Worm (Caenorhabditis elegans): Measurements from ENCODE around the gene W09D6.5.

W09D6.5 gene

ce11 chrIII:11083993-11084392, 4.3 kb upstream of the W09D6.5 start (continued):
- TF ChIP-seq ztf-11 (tag; optimal IDR thresholded peaks at IDR 0.05): no peak
- TF ChIP-seq ceh-20 (GFP tag; IDR thresholded peaks at IDR 0.05): no peak
- no peak for TF ChIP-seq aly-2 (tag; optimal IDR thresholded peaks at IDR 0.05)
- TF ChIP-seq zfp-2 (tag; optimal IDR thresholded peaks at IDR 0.05): no peak
- TF ChIP-seq mxl-2 (GFP tag; conservative IDR thresholded peaks at IDR 0.05): no peak
- TF ChIP-seq arid-1 (GFP tag; conservative IDR thresholded peaks at IDR 0.05): no peak
- TF ChIP-seq lim-7 (GFP tag; IDR thresholded peaks at IDR 0.05): no peak
- no peak for TF ChIP-seq zag-1 (tag; optimal IDR thresholded peaks at IDR 0.05)
- TF ChIP-seq mep-1 (tag; optimal IDR thresholded peaks at IDR 0.05): no peak
- no peak for TF ChIP-seq F37D6.2 (tag; optimal IDR thresholded peaks at IDR 0.05)
- TF ChIP-seq Y48G9A.11 (GFP tag; IDR thresholded peaks at IDR 0.05): no peak
- TF ChIP-seq lir-3 (tag; optimal IDR thresholded peaks at IDR 0.05): no peak
- peak; percentile 64 for TF ChIP-seq aha-1 (tag)

- no peak for TF ChIP-seq F44E2.7 (GFP tag; IDR thresholded peaks at IDR 0.05)
- no peak for TF ChIP-seq nhr-237 (tag; optimal IDR thresholded peaks at IDR 0.05)
- TF ChIP-seq zip-2 (tag; optimal IDR thresholded peaks at IDR 0.05): no peak
- peak; percentile 67 for TF ChIP-seq nhr-28 (tag; optimal IDR thresholded peaks at IDR 0.05)
- TF ChIP-seq lin-29 (GFP tag; IDR thresholded peaks at IDR 0.05): no peak
- peak; percentile 75 for TF ChIP-seq hlh-11 (tag; optimal IDR thresholded peaks at IDR 0.05)
- TF ChIP-seq F37D6.2 (tag; optimal IDR thresholded peaks at IDR 0.05): no peak
- no peak for TF ChIP-seq lin-15B (tag; optimal IDR thresholded peaks at IDR 0.05)
- peak; percentile 80 for TF ChIP-seq pqm-1 (tag; optimal IDR thresholded peaks at IDR 0.05)
- no peak for TF ChIP-seq zag-1 (tag; optimal IDR thresholded peaks at IDR 0.05)
- TF ChIP-seq lin-38 (GFP tag; IDR thresholded peaks at IDR 0.05): 0 out of 2 replicates have a peak, but pooled peaks have one; percentile 11
- TF ChIP-seq Y5F2A.4 (GFP tag; optimal IDR thresholded peaks at IDR 0.05): no peak
- TF ChIP-seq daf-12 (tag; optimal IDR thresholded peaks at IDR 0.05): no peak
- TF ChIP-seq lin-13 (GFP tag; optimal IDR thresholded peaks at IDR 0.05): no peak
- TF ChIP-seq nhr-48 (tag; optimal IDR thresholded peaks at IDR 0.05): no peak
- no peak for TF ChIP-seq fkh-10 (GFP tag; optimal IDR thresholded peaks at IDR 0.05)
- TF ChIP-seq zfp-2 (tag; optimal IDR thresholded peaks at IDR 0.05): no peak
- no peak for TF ChIP-seq lin-39 (tag; optimal IDR thresholded peaks at IDR 0.05)
- no peak for TF ChIP-seq ama-1 (optimal IDR thresholded peaks at IDR 0.05)
- TF ChIP-seq gei-8 (GFP tag; optimal IDR thresholded peaks at IDR 0.05): no peak
- no peak for TF ChIP-seq ztf-7 (tag; optimal IDR thresholded peaks at IDR 0.05)
- TF ChIP-seq ctbp-1 (GFP tag; IDR thresholded peaks at IDR 0.05): no peak
- TF ChIP-seq madf-9 (GFP tag; conservative IDR thresholded peaks at IDR 0.05): no peak
- TF ChIP-seq dmd-9 (GFP tag; IDR thresholded peaks at IDR 0.05): no peak
- no peak for TF ChIP-seq ztf-11 (tag; optimal IDR thresholded peaks at IDR 0.05)
- no peak for TF ChIP-seq ZK337.2 (GFP tag; IDR thresholded peaks at IDR 0.05)
- TF ChIP-seq aha-1 (tag): no peak
- TF ChIP-seq ceh-82 (tag; optimal IDR thresholded peaks at IDR 0.05): no peak
- TF ChIP-seq mxl-3 (GFP tag; optimal IDR thresholded peaks at IDR 0.05): peak; percentile 82
- TF ChIP-seq mdl-1 (tag; optimal IDR thresholded peaks at IDR 0.05): peak in 1 of 2 experiments; percentile 22
- TF ChIP-seq Y75B8A.6 (GFP tag; IDR thresholded peaks at IDR 0.05): no peak
- TF ChIP-seq spr-3 (GFP tag; optimal IDR thresholded peaks at IDR 0.05): no peak
- TF ChIP-seq nhr-102 (tag; optimal IDR thresholded peaks at IDR 0.05): no peak
- TF ChIP-seq rbr-2 (tag; optimal IDR thresholded peaks at IDR 0.05): no peak
- no peak for TF ChIP-seq snpc-4 (tag; optimal IDR thresholded peaks at IDR 0.05)
- TF ChIP-seq spr-1 (tag; optimal IDR thresholded peaks at IDR 0.05): no peak
- no peak for TF ChIP-seq nhr-25 (tag; optimal IDR thresholded peaks at IDR 0.05; ENCODE audit: borderline replicate concordance, insufficient read depth)
- TF ChIP-seq vab-7 (GFP tag; IDR thresholded peaks at IDR 0.05): no peak
- TF ChIP-seq lin-1 (GFP tag; IDR thresholded peaks at IDR 0.05): peak; percentile 45; the same call in 1 of the 2 replicates
- TF ChIP-seq mxl-2 (GFP tag; conservative IDR thresholded peaks at IDR 0.05): no peak
- no peak for TF ChIP-seq ceh-32 (tag; optimal IDR thresholded peaks at IDR 0.05; ENCODE audit: poor library complexity)
- TF ChIP-seq pha-4 (GFP tag; IDR thresholded peaks at IDR 0.05): no peak
- TF ChIP-seq pha-4 (tag; optimal IDR thresholded peaks at IDR 0.05): no peak
- TF ChIP-seq unc-130 (GFP tag; optimal IDR thresholded peaks at IDR 0.05): no peak
These were observed 845 bp upstream of the W09D6.5 start for ce11 chrIII:11087442-11087841.

All from whole organism, L4 larva.